Fruit fly (Drosophila melanogaster) whole organism, embryonic: ENCODE data around the gene CG5399.

Source experiments
- Atf3 ChIP-seq: fragments of 200-800 bp; sonication (Bioruptor generic); optimal IDR thresholded peaks from 3 replicates; lab custom pipeline; 2016; ENCODE audit warnings: missing biosample characterization, missing genetic modification characterization
- CG12219 ChIP-seq: fragments of 200-800 bp; sonication (Bioruptor generic); optimal IDR thresholded peaks from 3 replicates; lab custom pipeline; 2018; ENCODE audit warnings: missing biosample characterization, mild to moderate bottlenecking, missing genetic modification characterization
- CG14441 ChIP-seq: fragments of 200-800 bp; sonication (Bioruptor generic); IDR thresholded peaks from 2 replicates; pipeline ENCODE4 v1.3.6; 2022; ENCODE audit warnings: missing biosample characterization, missing genetic modification characterization
- CG15269 ChIP-seq: fragments of 200-800 bp; sonication (Bioruptor generic); optimal IDR thresholded peaks from 2 replicates; lab custom pipeline; 2018; ENCODE audit warnings: missing biosample characterization, mild to moderate bottlenecking, missing genetic modification characterization, moderate library complexity
- CG15479 ChIP-seq: fragments of 200-800 bp; sonication (Bioruptor generic); optimal IDR thresholded peaks from 3 replicates; lab custom pipeline; 2019; ENCODE audit warnings: missing biosample characterization, mild to moderate bottlenecking, missing genetic modification characterization, moderate library complexity
- CG16779 ChIP-seq: fragments of 200-800 bp; sonication (Bioruptor generic); IDR thresholded peaks from 2 replicates; pipeline ENCODE4 v1.3.6; 2022; ENCODE audit warnings: missing biosample characterization, missing genetic modification characterization
- CG1792 ChIP-seq: fragments of 200-800 bp; sonication (Bioruptor generic); optimal IDR thresholded peaks from 2 replicates; lab custom pipeline; 2016; ENCODE audit warnings: missing biosample characterization, missing genetic modification characterization
- CG18476 ChIP-seq: fragments of 200-800 bp; sonication (Bioruptor generic); optimal IDR thresholded peaks from 2 replicates; lab custom pipeline; 2016; ENCODE audit warnings: missing biosample characterization, mild to moderate bottlenecking, missing genetic modification characterization
- CG2120 ChIP-seq: fragments of 200-800 bp; sonication (Bioruptor generic); optimal IDR thresholded peaks from 3 replicates; lab custom pipeline; 2016; ENCODE audit warnings: missing biosample characterization, missing genetic modification characterization
- CG2199 ChIP-seq: fragments of 200-800 bp; sonication (Bioruptor generic); IDR thresholded peaks from 3 replicates; pipeline ENCODE4 v1.3.6; 2022; ENCODE audit warnings: missing biosample characterization, missing genetic modification characterization
- CG6689 ChIP-seq: fragments of 200-800 bp; sonication (Bioruptor generic); IDR thresholded peaks from 2 replicates; pipeline ENCODE4 v1.3.6; 2022; ENCODE audit warnings: missing biosample characterization, missing genetic modification characterization
- CG6791 ChIP-seq: fragments of 200-800 bp; sonication (Bioruptor generic); IDR thresholded peaks from 3 replicates; pipeline ENCODE4 v1.3.6; 2022; ENCODE audit warnings: missing biosample characterization, missing genetic modification characterization; ENCODE audit not compliant: partially characterized antibody
- CG7963 ChIP-seq: fragments of 200-800 bp; sonication (Bioruptor generic); IDR thresholded peaks from 3 replicates; pipeline ENCODE4 v1.3.6; 2022; ENCODE audit warnings: missing biosample characterization, missing genetic modification characterization; ENCODE audit not compliant: partially characterized antibody
- Dp ChIP-seq: fragments of 200-800 bp; sonication (Bioruptor generic); optimal IDR thresholded peaks from 2 replicates; lab custom pipeline; 2018; ENCODE audit warnings: missing biosample characterization, mild to moderate bottlenecking, missing genetic modification characterization, moderate library complexity
- HLH3B ChIP-seq: fragments of 200-800 bp; sonication (Bioruptor generic); IDR thresholded peaks from 2 replicates; pipeline ENCODE4 v1.3.6; 2022; ENCODE audit warnings: missing biosample characterization, missing genetic modification characterization
- HLH4C ChIP-seq: fragments of 200-800 bp; sonication (Bioruptor generic); IDR thresholded peaks from 3 replicates; pipeline ENCODE4 v1.3.6; 2022; ENCODE audit warnings: missing biosample characterization, missing genetic modification characterization; ENCODE audit not compliant: partially characterized antibody
- Hand ChIP-seq: fragments of 200-800 bp; sonication (Bioruptor generic); optimal IDR thresholded peaks from 2 replicates; lab custom pipeline; 2017; ENCODE audit warnings: mild to moderate bottlenecking, missing biosample characterization, missing genetic modification reagents, missing genetic modification characterization
- HmgD ChIP-seq: fragments of 200-800 bp; sonication (Bioruptor generic); optimal IDR thresholded peaks from 3 replicates; lab custom pipeline; 2016; ENCODE audit warnings: missing biosample characterization, missing genetic modification characterization
- Hmr ChIP-seq: fragments of 200-800 bp; sonication (Bioruptor generic); optimal IDR thresholded peaks from 3 replicates; lab custom pipeline; 2017; ENCODE audit warnings: mild to moderate bottlenecking, missing biosample characterization, missing genetic modification reagents, missing genetic modification characterization
- MBD-R2 ChIP-seq: fragments of 200-800 bp; sonication (Bioruptor generic); IDR thresholded peaks from 2 replicates; pipeline ENCODE4 v1.3.6; 2022; ENCODE audit warnings: missing biosample characterization, missing genetic modification characterization
- Sry-β ChIP-seq: fragments of 200-800 bp; sonication (Bioruptor generic); optimal IDR thresholded peaks from 2 replicates; lab custom pipeline; 2018; ENCODE audit warnings: missing biosample characterization, mild to moderate bottlenecking, missing genetic modification characterization, moderate library complexity
- ash1 ChIP-seq: fragments of 200-800 bp; sonication (Bioruptor generic); optimal IDR thresholded peaks from 2 replicates; lab custom pipeline; 2018; ENCODE audit warnings: missing biosample characterization, mild to moderate bottlenecking, missing genetic modification characterization
- cad ChIP-seq: fragments of >200 bp; optimal IDR thresholded peaks from 2 replicates; lab custom pipeline; 2017; ENCODE audit warnings: missing biosample characterization, missing genetic modification characterization
- chif ChIP-seq, 2 experiments: fragments of 200-800 bp; sonication (Bioruptor generic); optimal IDR thresholded peaks; 3 replicates each; lab custom pipeline; 2016; ENCODE audit warnings: missing biosample characterization in 2 of 2, missing genetic modification characterization in 2 of 2
- chm ChIP-seq: fragments of 200-800 bp; sonication (Bioruptor generic); IDR thresholded peaks from 2 replicates; pipeline ENCODE4 v1.3.6; 2022; ENCODE audit warnings: missing biosample characterization, missing genetic modification characterization
- disco-r ChIP-seq: fragments of 200-800 bp; sonication (Bioruptor generic); optimal IDR thresholded peaks from 2 replicates; lab custom pipeline; 2016; ENCODE audit warnings: missing biosample characterization, missing genetic modification characterization
- fd64A ChIP-seq: fragments of 200-800 bp; sonication (Bioruptor generic); optimal IDR thresholded peaks from 3 replicates; lab custom pipeline; 2018; ENCODE audit warnings: missing biosample characterization, mild to moderate bottlenecking, missing genetic modification characterization
- insv ChIP-seq, 2 experiments: fragments of 200-800 bp; sonication (Bioruptor generic); optimal IDR thresholded peaks; 3 replicates each; lab custom pipeline; 2016 to 2018; ENCODE audit warnings: missing biosample characterization in 2 of 2, missing genetic modification characterization in 2 of 2
- ken ChIP-seq: fragments of 200-800 bp; sonication (Bioruptor generic); IDR thresholded peaks from 3 replicates; pipeline ENCODE4 v1.3.6; 2022; ENCODE audit warnings: missing biosample characterization, missing genetic modification characterization
- kni ChIP-seq: fragments of 200-800 bp; sonication (Bioruptor generic); optimal IDR thresholded peaks from 3 replicates; lab custom pipeline; 2017; ENCODE audit warnings: mild to moderate bottlenecking, missing biosample characterization, missing genetic modification reagents, missing genetic modification characterization
- pros ChIP-seq: fragments of 200-800 bp; sonication (Bioruptor generic); optimal IDR thresholded peaks from 3 replicates; lab custom pipeline; 2019; ENCODE audit warnings: missing biosample characterization, mild to moderate bottlenecking, missing genetic modification characterization, moderate library complexity
- sd ChIP-seq: fragments of 200-800 bp; sonication (Bioruptor generic); optimal IDR thresholded peaks from 3 replicates; lab custom pipeline; 2018; ENCODE audit warnings: missing biosample characterization, mild to moderate bottlenecking, missing genetic modification characterization, moderate library complexity
- sens ChIP-seq: fragments of 200-800 bp; sonication (Bioruptor generic); peaks from one replicate; lab custom pipeline; 2016; ENCODE audit warnings: missing biosample characterization, missing genetic modification characterization
- sob ChIP-seq: fragments of 200-800 bp; sonication (Bioruptor generic); IDR thresholded peaks from 2 replicates; pipeline ENCODE4 v1.3.6; 2022; ENCODE audit warnings: missing biosample characterization, missing genetic modification characterization
- sqz ChIP-seq: fragments of 200-800 bp; sonication (Bioruptor generic); optimal IDR thresholded peaks from 3 replicates; lab custom pipeline; 2018; ENCODE audit warnings: missing biosample characterization, mild to moderate bottlenecking, missing genetic modification characterization
- ssp ChIP-seq: fragments of 200-800 bp; sonication (Bioruptor generic); IDR thresholded peaks from 2 replicates; pipeline ENCODE4 v1.3.6; 2022; ENCODE audit warnings: missing biosample characterization, missing genetic modification characterization
- twi ChIP-seq: fragments of 200-800 bp; optimal IDR thresholded peaks from 2 replicates; lab custom pipeline; 2019; ENCODE audit warnings: missing biosample characterization, mild to moderate bottlenecking, missing genetic modification characterization, moderate library complexity
- vfl ChIP-seq: fragments of 200-800 bp; sonication (Bioruptor generic); optimal IDR thresholded peaks from 2 replicates; lab custom pipeline; 2016; ENCODE audit warnings: missing biosample characterization, missing genetic modification characterization
- wdn ChIP-seq: fragments of 200-800 bp; sonication (Bioruptor generic); IDR thresholded peaks from 2 replicates; pipeline ENCODE4 v1.3.6; 2022; ENCODE audit warnings: missing biosample characterization, missing genetic modification characterization
- zen ChIP-seq: fragments of 200-800 bp; sonication (Bioruptor generic); optimal IDR thresholded peaks from 3 replicates; lab custom pipeline; 2018; ENCODE audit warnings: missing biosample characterization, mild to moderate bottlenecking, missing genetic modification characterization, moderate library complexity
- zen2 ChIP-seq: fragments of 200-800 bp; sonication (Bioruptor generic); IDR thresholded peaks from 3 replicates; pipeline ENCODE4 v1.3.6; 2022; ENCODE audit warnings: missing biosample characterization, missing genetic modification characterization; ENCODE audit not compliant: partially characterized antibody

Gene CG5399

dm6 chr3R:15666900-15667507 is 28.0 kb upstream of the CG5399 start (continued):
- TF ChIP-seq zen2 (GFP tag; lab: Robert Waterston, UW) (no peak), ash1 (GFP tag; lab: Kevin White, UChicago) (no peak), Sry-β (GFP tag; lab: Kevin White, UChicago) (no peak), CG7963 (GFP tag; lab: Robert Waterston, UW) (no peak), sqz (GFP tag; lab: Kevin White, UChicago) (peak; percentile 18), Dp (GFP tag; lab: Kevin White, UChicago) (no peak), CG1792 (GFP tag; lab: Kevin White, UChicago) (no peak), HLH4C (no peak), Atf3 (GFP tag; lab: Kevin White, UChicago) (no peak), CG18476 (GFP tag; lab: Kevin White, UChicago) (peak; percentile 86), wdn (GFP tag; lab: Robert Waterston, UW) (no peak), CG14441 (GFP tag; lab: Robert Waterston, UW) (no peak)

DNA sequence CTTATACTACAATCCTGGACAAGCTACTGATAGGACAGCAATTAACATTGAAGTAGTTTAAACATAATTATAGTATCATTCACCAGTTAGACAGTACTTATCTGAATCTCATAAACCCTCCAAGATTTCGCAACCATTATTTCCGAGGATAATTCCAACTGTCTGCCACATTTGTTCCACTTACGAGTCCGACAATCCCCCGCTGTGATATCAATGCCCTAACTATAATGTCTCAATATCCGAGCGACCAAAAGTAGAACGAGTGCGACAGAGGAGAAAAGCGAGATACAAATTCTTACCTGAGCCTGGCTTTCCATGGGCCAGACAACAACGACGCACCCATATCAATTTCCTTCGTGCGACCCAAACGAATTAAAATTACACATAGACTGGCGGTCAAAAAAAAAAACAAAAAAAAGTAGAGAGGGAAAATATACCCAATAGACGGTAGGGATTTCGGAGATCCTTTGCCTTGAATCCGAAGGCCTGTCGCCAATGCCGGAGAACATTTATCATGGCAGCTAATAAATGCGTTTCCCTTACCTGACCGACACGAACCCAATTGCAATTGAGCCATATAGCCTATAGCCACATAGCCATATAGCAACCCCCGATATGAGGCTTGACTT is 26.1 kb upstream of the CG5399 start:
- TF ChIP-seq ken (GFP tag; lab: Robert Waterston, UW): no peak
- peak; percentile 67 for TF ChIP-seq pros (GFP tag; lab: Kevin White, UChicago)
- TF ChIP-seq CG2120: no peak
- peak in 1 of 2 experiments; percentile 83 for TF ChIP-seq insv (GFP tag; optimal IDR thresholded peaks at IDR 0.05; lab: Kevin White, UChicago)
- TF ChIP-seq sd (tag; lab: Kevin White, UChicago): no peak
- no peak for TF ChIP-seq CG15269 (tag; lab: Kevin White, UChicago)
- no peak for TF ChIP-seq Hand (GFP tag; lab: Kevin White, UChicago)
- peak; percentile 80 for TF ChIP-seq kni (GFP tag; lab: Kevin White, UChicago)
- TF ChIP-seq CG12219 (GFP tag; lab: Kevin White, UChicago): no peak
- peak; percentile 77; the same call in 1 of the 3 replicates for TF ChIP-seq CG2199
- TF ChIP-seq CG6689: no peak
- TF ChIP-seq CG15479: peak; percentile 80
- TF ChIP-seq vfl (GFP tag; lab: Kevin White, UChicago): no peak
- no peak for TF ChIP-seq HLH3B (GFP tag; lab: Robert Waterston, UW)
- TF ChIP-seq HmgD (GFP tag; lab: Kevin White, UChicago): no peak
- TF ChIP-seq sob (GFP tag; lab: Robert Waterston, UW): no peak
- no peak for TF ChIP-seq Hmr
- TF ChIP-seq disco-r: no peak
- peak; percentile 96 for TF ChIP-seq zen (tag; lab: Kevin White, UChicago)
- peak; percentile 72 for TF ChIP-seq sqz (GFP tag; lab: Kevin White, UChicago)
- 0 out of 3 replicates have a peak, but pooled peaks have one; percentile 34 for TF ChIP-seq CG6791 (GFP tag; lab: Robert Waterston, UW)
- TF ChIP-seq chif (GFP tag; optimal IDR thresholded peaks at IDR 0.05; lab: Kevin White, UChicago): no peak
- TF ChIP-seq ssp: no peak
- peak; percentile 51 for TF ChIP-seq sens (GFP tag; lab: Kevin White, UChicago)
- no peak for TF ChIP-seq CG16779 (GFP tag; lab: Robert Waterston, UW)
- no peak for TF ChIP-seq fd64A (GFP tag; lab: Kevin White, UChicago)
- TF ChIP-seq MBD-R2 (GFP tag; lab: Robert Waterston, UW): no peak
- TF ChIP-seq cad (GFP tag; lab: Kevin White, UChicago): peak; percentile 14
- peak; percentile 14 for TF ChIP-seq twi (tag; lab: Kevin White, UChicago)
- peak; percentile 22; the same call in 1 of the 2 replicates for TF ChIP-seq chm
